Fruit fly (Drosophila melanogaster) whole organism, embryonic: ENCODE measurements around the gene Ythdc1.
A peak's percentile ranks its signal among the peaks of the same experiment; 100 is the strongest.

Experiments
- BtbVII ChIP-seq: fragments of 200-800 bp; sonication (Bioruptor generic); optimal IDR thresholded peaks from 3 replicates; lab custom pipeline; 2017; ENCODE audit warnings: missing biosample characterization, mild to moderate bottlenecking, missing genetic modification characterization
- CG10274 ChIP-seq: fragments of 200-800 bp; sonication (Bioruptor generic); optimal IDR thresholded peaks from 3 replicates; lab custom pipeline; 2017; ENCODE audit warnings: missing biosample characterization, mild to moderate bottlenecking, missing genetic modification characterization
- CG11085 ChIP-seq: fragments of 200-800 bp; sonication (Bioruptor generic); IDR thresholded peaks from 2 replicates; pipeline ENCODE4 v1.3.6; 2022; ENCODE audit warnings: missing biosample characterization, missing genetic modification characterization
- CG11695 ChIP-seq: fragments of 200-800 bp; sonication (Bioruptor generic); IDR thresholded peaks from 3 replicates; pipeline ENCODE4 v1.3.6; 2022; ENCODE audit warnings: missing biosample characterization, missing genetic modification characterization
- CG12104 ChIP-seq: fragments of 200-800 bp; sonication (Bioruptor generic); optimal IDR thresholded peaks from 3 replicates; lab custom pipeline; 2016; ENCODE audit warnings: missing biosample characterization, missing genetic modification characterization
- CG12219 ChIP-seq: fragments of 200-800 bp; sonication (Bioruptor generic); optimal IDR thresholded peaks from 3 replicates; lab custom pipeline; 2018; ENCODE audit warnings: missing biosample characterization, mild to moderate bottlenecking, missing genetic modification characterization
- CG12769 ChIP-seq: fragments of 200-800 bp; sonication (Bioruptor generic); optimal IDR thresholded peaks from 2 replicates; lab custom pipeline; 2019; ENCODE audit warnings: missing biosample characterization, mild to moderate bottlenecking, missing genetic modification characterization, moderate library complexity
- CG13775 ChIP-seq: fragments of 200-800 bp; sonication (Bioruptor generic); optimal IDR thresholded peaks from 3 replicates; lab custom pipeline; 2017; ENCODE audit warnings: missing biosample characterization, mild to moderate bottlenecking, missing genetic modification characterization
- CG14014 ChIP-seq: fragments of 200-800 bp; sonication (Bioruptor generic); IDR thresholded peaks from 2 replicates; pipeline ENCODE4 v1.3.6; 2022; ENCODE audit warnings: missing biosample characterization, missing genetic modification characterization
- CG14050 ChIP-seq: fragments of 200-800 bp; sonication (Bioruptor generic); IDR thresholded peaks from 3 replicates; pipeline ENCODE4 v1.3.6; 2022; ENCODE audit warnings: missing biosample characterization, missing genetic modification characterization
- CG14441 ChIP-seq: fragments of 200-800 bp; sonication (Bioruptor generic); IDR thresholded peaks from 2 replicates; pipeline ENCODE4 v1.3.6; 2022; ENCODE audit warnings: missing biosample characterization, missing genetic modification characterization
- CG14667 ChIP-seq: fragments of 200-800 bp; sonication (Bioruptor generic); IDR thresholded peaks from 2 replicates; pipeline ENCODE4 v1.3.6; 2022; ENCODE audit warnings: missing biosample characterization, missing genetic modification characterization
- CG15269 ChIP-seq: fragments of 200-800 bp; sonication (Bioruptor generic); optimal IDR thresholded peaks from 2 replicates; lab custom pipeline; 2018; ENCODE audit warnings: missing biosample characterization, mild to moderate bottlenecking, missing genetic modification characterization, moderate library complexity
- CG16813 ChIP-seq: fragments of 200-800 bp; sonication (Bioruptor generic); IDR thresholded peaks from 3 replicates; pipeline ENCODE4 v1.3.6; 2022; ENCODE audit warnings: missing biosample characterization, missing genetic modification characterization; ENCODE audit not compliant: partially characterized antibody
- CG17186 ChIP-seq: fragments of 200-800 bp; sonication (Bioruptor generic); optimal IDR thresholded peaks from 3 replicates; lab custom pipeline; 2017; ENCODE audit warnings: missing biosample characterization, missing genetic modification reagents, missing genetic modification characterization
- CG18476 ChIP-seq: fragments of 200-800 bp; sonication (Bioruptor generic); optimal IDR thresholded peaks from 2 replicates; lab custom pipeline; 2016; ENCODE audit warnings: missing biosample characterization, mild to moderate bottlenecking, missing genetic modification characterization
- CG2678 ChIP-seq: fragments of 200-800 bp; sonication (Bioruptor generic); optimal IDR thresholded peaks from 3 replicates; lab custom pipeline; 2019; ENCODE audit warnings: missing biosample characterization, mild to moderate bottlenecking, missing genetic modification characterization, moderate library complexity
- CG34422 ChIP-seq: fragments of 200-800 bp; sonication (Bioruptor generic); IDR thresholded peaks from 3 replicates; pipeline ENCODE4 v1.3.6; 2022; ENCODE audit warnings: missing biosample characterization, missing genetic modification characterization
- CG5245 ChIP-seq: fragments of 200-800 bp; sonication (Bioruptor generic); optimal IDR thresholded peaks from 3 replicates; lab custom pipeline; 2016; ENCODE audit warnings: missing biosample characterization, missing genetic modification characterization
- CG6654 ChIP-seq: fragments of 200-800 bp; sonication (Bioruptor generic); optimal IDR thresholded peaks from 2 replicates; lab custom pipeline; 2017; ENCODE audit warnings: missing biosample characterization, mild to moderate bottlenecking, missing genetic modification characterization
- CG6813 ChIP-seq: fragments of 200-800 bp; sonication (Bioruptor generic); optimal IDR thresholded peaks from 2 replicates; lab custom pipeline; 2017; ENCODE audit warnings: missing biosample characterization, missing genetic modification characterization, mild to moderate bottlenecking, moderate library complexity, missing genetic modification reagents
- CG7372 ChIP-seq: fragments of 200-800 bp; sonication (Bioruptor generic); IDR thresholded peaks from 2 replicates; pipeline ENCODE4 v1.3.6; 2022; ENCODE audit warnings: missing biosample characterization, missing genetic modification characterization
- Dad ChIP-seq: fragments of 200-800 bp; sonication (Bioruptor generic); optimal IDR thresholded peaks from 3 replicates; lab custom pipeline; 2016; ENCODE audit warnings: missing biosample characterization, missing genetic modification characterization
- E2f2 ChIP-seq: fragments of 200-800 bp; sonication (Bioruptor generic); IDR thresholded peaks from 2 replicates; pipeline ENCODE4 v1.3.6; 2022; ENCODE audit warnings: missing biosample characterization, missing genetic modification characterization
- Gsc ChIP-seq: fragments of 200-800 bp; sonication (Bioruptor generic); IDR thresholded peaks from 2 replicates; pipeline ENCODE4 v1.3.6; 2022; ENCODE audit warnings: missing biosample characterization, missing genetic modification characterization
- Kr ChIP-seq: fragments of 200-800 bp; sonication (Bioruptor generic); optimal IDR thresholded peaks from 2 replicates; lab custom pipeline; 2017; ENCODE audit warnings: missing biosample characterization, mild to moderate bottlenecking, missing genetic modification characterization
- Rx ChIP-seq: fragments of 200-800 bp; sonication (Bioruptor generic); IDR thresholded peaks from 2 replicates; pipeline ENCODE4 v1.3.6; 2022; ENCODE audit warnings: missing biosample characterization, missing genetic modification characterization
- Sin3A ChIP-seq: fragments of >200 bp; optimal IDR thresholded peaks from 2 replicates; lab custom pipeline; 2018
- Xrp1 ChIP-seq: fragments of 200-800 bp; sonication (Bioruptor generic); IDR thresholded peaks from 2 replicates; pipeline ENCODE4 v1.3.6; 2022; ENCODE audit warnings: missing biosample characterization, missing genetic modification characterization
- ap ChIP-seq: fragments of 200-800 bp; sonication (Bioruptor generic); IDR thresholded peaks from 2 replicates; pipeline ENCODE4 v1.3.6; 2022; ENCODE audit warnings: missing biosample characterization, missing genetic modification characterization
- chinmo ChIP-seq: fragments of 200-800 bp; sonication (Bioruptor generic); IDR thresholded peaks from 4 replicates; pipeline ENCODE4 v1.3.6; 2022; ENCODE audit warnings: missing biosample characterization, missing genetic modification characterization; ENCODE audit not compliant: partially characterized antibody
- chm ChIP-seq: fragments of 200-800 bp; sonication (Bioruptor generic); IDR thresholded peaks from 2 replicates; pipeline ENCODE4 v1.3.6; 2022; ENCODE audit warnings: missing biosample characterization, missing genetic modification characterization
- dmrt99B ChIP-seq: fragments of 200-800 bp; sonication (Bioruptor generic); optimal IDR thresholded peaks from 2 replicates; lab custom pipeline; 2018; ENCODE audit warnings: missing biosample characterization, mild to moderate bottlenecking, missing genetic modification characterization, moderate library complexity
- gce ChIP-seq: fragments of 200-800 bp; sonication (Bioruptor generic); IDR thresholded peaks from 3 replicates; pipeline ENCODE4 v1.3.6; 2022; ENCODE audit warnings: missing biosample characterization, missing genetic modification characterization
- grn ChIP-seq: fragments of 200-800 bp; sonication (Bioruptor generic); optimal IDR thresholded peaks from 3 replicates; lab custom pipeline; 2017; ENCODE audit warnings: missing biosample characterization, missing genetic modification characterization
- gsb-n ChIP-seq: fragments of 200-800 bp; sonication (Bioruptor generic); optimal IDR thresholded peaks from 3 replicates; lab custom pipeline; 2018; ENCODE audit warnings: missing biosample characterization, mild to moderate bottlenecking, missing genetic modification characterization
- jing ChIP-seq: fragments of 200-800 bp; sonication (Bioruptor generic); optimal IDR thresholded peaks from 2 replicates; lab custom pipeline; 2018; ENCODE audit warnings: missing biosample characterization, mild to moderate bottlenecking, missing genetic modification characterization
- nmo ChIP-seq: fragments of 200-800 bp; sonication (Bioruptor generic); optimal IDR thresholded peaks from 2 replicates; lab custom pipeline; 2018; ENCODE audit warnings: missing biosample characterization, mild to moderate bottlenecking, missing genetic modification characterization, moderate library complexity
- prd ChIP-seq, 3 experiments: fragments of >200 bp in 2 of 3; fragments of 200-800 bp in 1 of 3; sonication (Bioruptor generic) in 1 of 3; optimal IDR thresholded peaks in 2 of 3; IDR thresholded peaks in 1 of 3; 2 replicates in 2 of 3; 3 replicates in 1 of 3; pipeline versions ENCODE4 v1.3.6 to Lab custom; 2017 to 2022; ENCODE audit warnings: missing biosample characterization in 1 of 3, missing genetic modification characterization in 1 of 3
- pros ChIP-seq: fragments of 200-800 bp; sonication (Bioruptor generic); optimal IDR thresholded peaks from 3 replicates; lab custom pipeline; 2019; ENCODE audit warnings: missing biosample characterization, mild to moderate bottlenecking, missing genetic modification characterization, moderate library complexity
- schlank ChIP-seq: fragments of 200-800 bp; sonication (Bioruptor generic); optimal IDR thresholded peaks from 2 replicates; lab custom pipeline; 2018; ENCODE audit warnings: missing biosample characterization, mild to moderate bottlenecking, missing genetic modification characterization
- scrt ChIP-seq: fragments of 200-800 bp; sonication (Bioruptor generic); optimal IDR thresholded peaks from 2 replicates; lab custom pipeline; 2018; ENCODE audit warnings: missing biosample characterization, mild to moderate bottlenecking, missing genetic modification characterization, moderate library complexity
- sna ChIP-seq: fragments of 200-800 bp; sonication (Bioruptor generic); IDR thresholded peaks from 2 replicates; pipeline ENCODE4 v1.3.6; 2022; ENCODE audit warnings: missing biosample characterization, missing genetic modification characterization; ENCODE audit not compliant: partially characterized antibody
- sr ChIP-seq: fragments of 200-800 bp; sonication (Bioruptor generic); IDR thresholded peaks from 3 replicates; pipeline ENCODE4 v1.3.6; 2022; ENCODE audit warnings: missing biosample characterization, missing genetic modification characterization
- tna ChIP-seq: fragments of 200-800 bp; sonication (Bioruptor generic); IDR thresholded peaks from 2 replicates; pipeline ENCODE4 v1.3.6; 2022; ENCODE audit warnings: missing biosample characterization, missing genetic modification characterization; ENCODE audit not compliant: partially characterized antibody
- unc-4 ChIP-seq: fragments of 200-800 bp; sonication (Bioruptor generic); IDR thresholded peaks from 2 replicates; pipeline ENCODE4 v1.3.6; 2022; ENCODE audit warnings: missing biosample characterization, missing genetic modification characterization; ENCODE audit not compliant: partially characterized antibody
- wdn ChIP-seq: fragments of 200-800 bp; sonication (Bioruptor generic); IDR thresholded peaks from 2 replicates; pipeline ENCODE4 v1.3.6; 2022; ENCODE audit warnings: missing biosample characterization, missing genetic modification characterization
- wek ChIP-seq: fragments of 200-800 bp; sonication (Bioruptor generic); optimal IDR thresholded peaks from 3 replicates; lab custom pipeline; 2018; ENCODE audit warnings: missing biosample characterization, mild to moderate bottlenecking, missing genetic modification characterization, moderate library complexity
- yki ChIP-seq: fragments of >200 bp; optimal IDR thresholded peaks from 3 replicates; lab custom pipeline; 2018

Gene Ythdc1

DNA sequence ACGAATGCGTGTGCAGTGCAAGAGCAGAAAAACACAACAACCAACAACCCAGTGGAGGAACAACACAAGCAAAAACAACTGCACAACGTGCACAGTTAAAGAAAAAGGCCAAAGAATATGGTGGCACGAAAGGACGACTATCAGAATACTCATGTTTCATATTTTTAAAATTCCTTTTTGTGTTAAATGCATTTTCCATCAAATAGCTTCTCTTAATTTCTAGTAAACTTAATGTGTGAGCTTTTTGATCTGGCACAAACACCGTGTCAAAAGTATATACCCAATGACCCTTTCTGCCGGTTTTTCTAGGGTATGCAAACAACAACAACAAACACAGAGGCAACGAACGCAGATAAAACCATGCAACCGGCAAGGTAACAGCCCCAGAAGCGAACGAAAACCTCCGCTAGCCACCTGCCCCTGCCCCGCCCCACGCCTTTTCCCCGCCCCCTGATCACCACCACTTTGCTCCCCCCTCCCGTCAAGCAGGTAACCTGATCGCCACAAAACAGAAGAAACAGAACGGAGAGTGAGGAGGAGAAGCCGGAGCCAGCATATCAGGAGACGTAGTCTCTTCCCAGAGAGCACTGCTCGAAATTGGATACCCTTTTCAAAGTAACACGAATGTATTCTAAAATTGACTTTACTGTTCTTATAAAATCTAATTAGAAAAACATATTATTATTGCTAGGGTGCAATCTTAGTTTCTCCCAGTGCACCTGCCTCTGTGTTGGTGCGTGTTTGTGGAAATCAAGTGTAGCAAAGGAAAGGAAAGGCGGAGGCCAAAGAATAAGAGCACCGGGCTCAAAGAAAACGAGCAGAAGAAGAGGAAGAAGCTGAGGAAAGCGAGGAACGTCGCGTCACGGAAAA, 21.1 kb upstream of the Ythdc1 start (continued):
- TF ChIP-seq Dad (GFP tag; lab: Kevin White, UChicago), result peak; percentile 82
- peak; percentile 49 for TF ChIP-seq CG14014 (GFP tag; lab: Robert Waterston, UW)
- TF ChIP-seq CG11085, result peak; percentile 68
- TF ChIP-seq chm (GFP tag; lab: Robert Waterston, UW), result peak; percentile 97
- peak; percentile 93 for TF ChIP-seq ap (GFP tag; lab: Robert Waterston, UW)
- peak; percentile 78 for TF ChIP-seq CG15269
- peak; percentile 47 for TF ChIP-seq CG10274 (GFP tag; lab: Kevin White, UChicago)
- peak; percentile 69 for TF ChIP-seq CG12104 (GFP tag; lab: Kevin White, UChicago)
- no peak for TF ChIP-seq schlank (tag; lab: Kevin White, UChicago)
- peak; percentile 85 for TF ChIP-seq CG34422 (GFP tag; lab: Robert Waterston, UW)
- TF ChIP-seq CG17186 (GFP tag; lab: Kevin White, UChicago), result peak; percentile 73
- peak; percentile 96 for TF ChIP-seq jing
- no peak for TF ChIP-seq Sin3A (lab: Kevin White, UChicago)
- TF ChIP-seq dmrt99B (tag; lab: Kevin White, UChicago), result peak; percentile 85
- TF ChIP-seq unc-4 (GFP tag; lab: Robert Waterston, UW), result no peak
- TF ChIP-seq yki (lab: Kevin White, UChicago), result no peak
- TF ChIP-seq scrt (GFP tag; lab: Kevin White, UChicago), result no peak
- TF ChIP-seq tna (GFP tag; lab: Robert Waterston, UW), result no peak
- TF ChIP-seq CG13775 (GFP tag; lab: Kevin White, UChicago), result peak; percentile 93
- TF ChIP-seq nmo, result peak; percentile 98
- TF ChIP-seq BtbVII, result no peak
- peak; percentile 87 for TF ChIP-seq CG14667 (GFP tag; lab: Robert Waterston, UW)
- TF ChIP-seq wdn, result peak; percentile 43; the same call in 1 of the 2 replicates
- peak; percentile 95 for TF ChIP-seq Xrp1
- TF ChIP-seq CG5245 (GFP tag; lab: Kevin White, UChicago), result peak; percentile 94
- TF ChIP-seq CG2678 (tag; lab: Kevin White, UChicago), result peak; percentile 82
- TF ChIP-seq E2f2 (GFP tag; lab: Robert Waterston, UW), result peak; percentile 72; the same call in 1 of the 2 replicates
- peak; percentile 53 for TF ChIP-seq CG18476
- peak; percentile 92 for TF ChIP-seq gsb-n
- TF ChIP-seq CG6813 (GFP tag; lab: Kevin White, UChicago), result peak; percentile 75
- TF ChIP-seq sna (GFP tag; lab: Robert Waterston, UW), result no peak
- TF ChIP-seq prd (optimal IDR thresholded peaks at IDR 0.05; lab: Kevin White, UChicago), result no peak
- peak; percentile 98 for TF ChIP-seq prd (GFP tag; IDR thresholded peaks at IDR 0.05; lab: Robert Waterston, UW)
- peak; percentile 82 for TF ChIP-seq CG14050 (GFP tag; lab: Robert Waterston, UW)
- TF ChIP-seq wek, result peak; percentile 50
- no peak for TF ChIP-seq CG16813 (GFP tag; lab: Robert Waterston, UW)
- TF ChIP-seq CG7372 (GFP tag; lab: Robert Waterston, UW), result peak; percentile 49
- peak; percentile 77 for TF ChIP-seq sr (GFP tag; lab: Robert Waterston, UW)
- peak; percentile 69 for TF ChIP-seq CG12769 (tag; lab: Kevin White, UChicago)
- TF ChIP-seq chinmo (GFP tag; lab: Robert Waterston, UW), result no peak
- peak; percentile 82 for TF ChIP-seq CG6654 (GFP tag; lab: Kevin White, UChicago)
- TF ChIP-seq Kr (GFP tag; lab: Kevin White, UChicago), result peak; percentile 76
- peak; percentile 83 for TF ChIP-seq Gsc
- peak; percentile 66 for TF ChIP-seq CG11695 (GFP tag; lab: Robert Waterston, UW)
- peak; percentile 87 for TF ChIP-seq CG14441 (GFP tag; lab: Robert Waterston, UW)
- TF ChIP-seq gce (GFP tag; lab: Robert Waterston, UW), result peak; percentile 82; the same call in 2 of the 3 replicates
- TF ChIP-seq pros (GFP tag; lab: Kevin White, UChicago), result peak; percentile 99
- peak; percentile 91 for TF ChIP-seq Rx (GFP tag; lab: Robert Waterston, UW)
- peak; percentile 49 for TF ChIP-seq grn (GFP tag; lab: Kevin White, UChicago)
- peak; percentile 90 for TF ChIP-seq CG12219 (GFP tag; lab: Kevin White, UChicago)
